Fruit fly (Drosophila melanogaster) whole organism, embryonic: ENCODE measurements around the gene CG15382.

ENCODE experiments used
- CG10209 ChIP-seq: fragments of 200-800 bp; sonication (Bioruptor generic); optimal IDR thresholded peaks from 3 replicates; lab custom pipeline; 2017; ENCODE audit warnings: missing biosample characterization, mild to moderate bottlenecking, missing genetic modification characterization, missing genetic modification reagents
- CG11247 ChIP-seq: fragments of 200-800 bp; sonication (Bioruptor generic); IDR thresholded peaks from 2 replicates; pipeline ENCODE4 v1.3.6; 2022; ENCODE audit warnings: missing biosample characterization, missing genetic modification characterization
- CG11398 ChIP-seq: fragments of 200-800 bp; sonication (Bioruptor generic); optimal IDR thresholded peaks from 2 replicates; lab custom pipeline; 2016; ENCODE audit warnings: missing biosample characterization, missing genetic modification characterization
- CG13894 ChIP-seq: fragments of 200-800 bp; sonication (Bioruptor generic); optimal IDR thresholded peaks from 3 replicates; lab custom pipeline; 2018; ENCODE audit warnings: missing biosample characterization, mild to moderate bottlenecking, missing genetic modification characterization, moderate library complexity
- CG14050 ChIP-seq: fragments of 200-800 bp; sonication (Bioruptor generic); IDR thresholded peaks from 3 replicates; pipeline ENCODE4 v1.3.6; 2022; ENCODE audit warnings: missing biosample characterization, missing genetic modification characterization
- CG14441 ChIP-seq: fragments of 200-800 bp; sonication (Bioruptor generic); IDR thresholded peaks from 2 replicates; pipeline ENCODE4 v1.3.6; 2022; ENCODE audit warnings: missing biosample characterization, missing genetic modification characterization
- CG14860 ChIP-seq: fragments of 200-800 bp; sonication (Bioruptor generic); IDR thresholded peaks from 3 replicates; pipeline ENCODE4 v1.3.6; 2022; ENCODE audit warnings: missing biosample characterization, missing genetic modification characterization; ENCODE audit not compliant: partially characterized antibody
- CG15514 ChIP-seq: fragments of 200-800 bp; sonication (Bioruptor generic); optimal IDR thresholded peaks from 3 replicates; lab custom pipeline; 2017; ENCODE audit warnings: missing biosample characterization, missing genetic modification characterization, mild to moderate bottlenecking, moderate library complexity, missing genetic modification reagents
- CG1603 ChIP-seq: fragments of 200-800 bp; sonication (Bioruptor generic); optimal IDR thresholded peaks from 2 replicates; lab custom pipeline; 2019; ENCODE audit warnings: missing biosample characterization, mild to moderate bottlenecking, missing genetic modification characterization, moderate library complexity
- CG17186 ChIP-seq: fragments of 200-800 bp; sonication (Bioruptor generic); optimal IDR thresholded peaks from 3 replicates; lab custom pipeline; 2017; ENCODE audit warnings: missing biosample characterization, missing genetic modification reagents, missing genetic modification characterization
- CG17568 ChIP-seq: fragments of 200-800 bp; sonication (Bioruptor generic); optimal IDR thresholded peaks from 2 replicates; lab custom pipeline; 2018; ENCODE audit warnings: missing biosample characterization, mild to moderate bottlenecking, missing genetic modification characterization, moderate library complexity
- CG17802 ChIP-seq: fragments of 200-800 bp; sonication (Bioruptor generic); optimal IDR thresholded peaks from 2 replicates; lab custom pipeline; 2018; ENCODE audit warnings: missing biosample characterization, mild to moderate bottlenecking, missing genetic modification characterization, moderate library complexity
- CG17912 ChIP-seq: fragments of 200-800 bp; sonication (Bioruptor generic); optimal IDR thresholded peaks from 2 replicates; lab custom pipeline; 2018; ENCODE audit warnings: missing biosample characterization, mild to moderate bottlenecking, missing genetic modification characterization
- CG2202 ChIP-seq: fragments of 200-800 bp; sonication (Bioruptor generic); optimal IDR thresholded peaks from 2 replicates; lab custom pipeline; 2018; ENCODE audit warnings: missing biosample characterization, mild to moderate bottlenecking, missing genetic modification characterization
- CG34224 ChIP-seq: fragments of 200-800 bp; sonication (Bioruptor generic); IDR thresholded peaks from 3 replicates; pipeline ENCODE4 v1.3.6; 2022; ENCODE audit warnings: missing biosample characterization, missing genetic modification characterization; ENCODE audit not compliant: partially characterized antibody
- CG4707 ChIP-seq: fragments of 200-800 bp; sonication (Bioruptor generic); optimal IDR thresholded peaks from 2 replicates; lab custom pipeline; 2018; ENCODE audit warnings: missing biosample characterization, mild to moderate bottlenecking, missing genetic modification characterization, moderate library complexity
- CG6272 ChIP-seq: fragments of 200-800 bp; sonication (Bioruptor generic); IDR thresholded peaks from 2 replicates; pipeline ENCODE4 v1.3.6; 2022; ENCODE audit warnings: missing biosample characterization, missing genetic modification characterization
- CG7786 ChIP-seq: fragments of 200-800 bp; sonication (Bioruptor generic); optimal IDR thresholded peaks from 2 replicates; lab custom pipeline; 2016; ENCODE audit warnings: missing biosample characterization, missing genetic modification characterization
- CG8765 ChIP-seq: fragments of 200-800 bp; sonication (Bioruptor generic); IDR thresholded peaks from 2 replicates; pipeline ENCODE4 v1.3.6; 2022; ENCODE audit warnings: missing biosample characterization, missing genetic modification characterization
- Camta ChIP-seq: fragments of 200-800 bp; sonication (Bioruptor generic); optimal IDR thresholded peaks from 2 replicates; lab custom pipeline; 2016; ENCODE audit warnings: missing biosample characterization, missing genetic modification characterization
- CkIIα-i1 ChIP-seq: fragments of 200-800 bp; sonication (Bioruptor generic); IDR thresholded peaks from 2 replicates; pipeline ENCODE4 v1.3.6; 2022; ENCODE audit warnings: missing biosample characterization, missing genetic modification characterization
- CrebB ChIP-seq: fragments of 200-800 bp; sonication (Bioruptor generic); optimal IDR thresholded peaks from 3 replicates; lab custom pipeline; 2018; ENCODE audit warnings: missing biosample characterization, mild to moderate bottlenecking, missing genetic modification characterization
- E2f1 ChIP-seq: fragments of 200-800 bp; sonication (Bioruptor generic); IDR thresholded peaks from 2 replicates; pipeline ENCODE4 v1.3.6; 2022; ENCODE audit warnings: missing biosample characterization, missing genetic modification characterization
- Eip74EF ChIP-seq, 2 experiments: fragments of 200-800 bp in 1 of 2; fragments of >200 bp in 1 of 2; sonication (Bioruptor generic) in 1 of 2; optimal IDR thresholded peaks; 2 replicates each; lab custom pipeline; 2017 to 2019; ENCODE audit warnings: missing biosample characterization in 2 of 2, missing genetic modification characterization in 2 of 2, mild to moderate bottlenecking in 1 of 2, moderate library complexity in 1 of 2
- HmgZ ChIP-seq: fragments of 200-800 bp; sonication (Bioruptor generic); optimal IDR thresholded peaks from 2 replicates; lab custom pipeline; 2018; ENCODE audit warnings: missing biosample characterization, mild to moderate bottlenecking, missing genetic modification characterization
- Lhr ChIP-seq: fragments of 200-800 bp; sonication (Bioruptor generic); optimal IDR thresholded peaks from 3 replicates; lab custom pipeline; 2017; ENCODE audit warnings: mild to moderate bottlenecking, missing biosample characterization, missing genetic modification reagents, missing genetic modification characterization
- MBD-R2 ChIP-seq: fragments of 200-800 bp; sonication (Bioruptor generic); IDR thresholded peaks from 2 replicates; pipeline ENCODE4 v1.3.6; 2022; ENCODE audit warnings: missing biosample characterization, missing genetic modification characterization
- NK7.1 ChIP-seq: fragments of 200-800 bp; sonication (Bioruptor generic); optimal IDR thresholded peaks from 3 replicates; lab custom pipeline; 2016; ENCODE audit warnings: missing biosample characterization, missing genetic modification characterization
- Sox100B ChIP-seq: fragments of 200-800 bp; sonication (Bioruptor generic); optimal IDR thresholded peaks from 3 replicates; lab custom pipeline; 2018; ENCODE audit warnings: missing biosample characterization, mild to moderate bottlenecking, missing genetic modification characterization
- ac ChIP-seq: fragments of 200-800 bp; sonication (Bioruptor generic); optimal IDR thresholded peaks from 3 replicates; lab custom pipeline; 2017; ENCODE audit warnings: missing biosample characterization, mild to moderate bottlenecking, missing genetic modification characterization
- bbx ChIP-seq: fragments of 200-800 bp; sonication (Bioruptor generic); IDR thresholded peaks from 2 replicates; pipeline ENCODE4 v1.3.6; 2022; ENCODE audit warnings: missing biosample characterization, missing genetic modification characterization; ENCODE audit not compliant: partially characterized antibody
- cg ChIP-seq: fragments of 200-800 bp; sonication (Bioruptor generic); optimal IDR thresholded peaks from 3 replicates; lab custom pipeline; 2019; ENCODE audit warnings: missing biosample characterization, mild to moderate bottlenecking, missing genetic modification characterization, moderate library complexity
- chm ChIP-seq: fragments of 200-800 bp; sonication (Bioruptor generic); IDR thresholded peaks from 2 replicates; pipeline ENCODE4 v1.3.6; 2022; ENCODE audit warnings: missing biosample characterization, missing genetic modification characterization
- dimm ChIP-seq: fragments of 200-800 bp; sonication (Bioruptor generic); IDR thresholded peaks from 2 replicates; pipeline ENCODE4 v1.3.6; 2022; ENCODE audit warnings: missing biosample characterization, missing genetic modification characterization
- dm ChIP-seq: fragments of 200-800 bp; sonication (Bioruptor generic); optimal IDR thresholded peaks from 3 replicates; lab custom pipeline; 2016; ENCODE audit warnings: missing biosample characterization, missing genetic modification characterization
- ftz-f1 ChIP-seq: fragments of 200-800 bp; sonication (Bioruptor generic); optimal IDR thresholded peaks from 2 replicates; lab custom pipeline; 2016; ENCODE audit warnings: missing biosample characterization, missing genetic modification characterization
- grau ChIP-seq: fragments of 200-800 bp; optimal IDR thresholded peaks from 3 replicates; lab custom pipeline; 2019; ENCODE audit warnings: missing biosample characterization, mild to moderate bottlenecking, missing genetic modification characterization, moderate library complexity
- hkb ChIP-seq, 2 experiments: fragments of 200-800 bp in 1 of 2; fragments of >200 bp in 1 of 2; sonication (Bioruptor generic) in 1 of 2; IDR thresholded peaks in 1 of 2; optimal IDR thresholded peaks in 1 of 2; 2 replicates each; pipeline versions ENCODE4 v1.3.6 to Lab custom; 2017 to 2022; ENCODE audit warnings: missing biosample characterization in 1 of 2, missing genetic modification characterization in 1 of 2
- mirr ChIP-seq: fragments of 200-800 bp; sonication (Bioruptor generic); optimal IDR thresholded peaks from 3 replicates; lab custom pipeline; 2018; ENCODE audit warnings: missing biosample characterization, mild to moderate bottlenecking, missing genetic modification characterization
- odd ChIP-seq: fragments of 200-800 bp; sonication (Bioruptor generic); optimal IDR thresholded peaks from 2 replicates; lab custom pipeline; 2017; ENCODE audit warnings: missing biosample characterization, mild to moderate bottlenecking, missing genetic modification characterization
- onecut ChIP-seq: fragments of 200-800 bp; sonication (Bioruptor generic); IDR thresholded peaks from 2 replicates; pipeline ENCODE4 v1.3.6; 2022; ENCODE audit warnings: missing biosample characterization, missing genetic modification characterization
- sc ChIP-seq, 3 experiments: fragments of >200 bp in 2 of 3; fragments of 200-800 bp in 1 of 3; sonication (Bioruptor generic) in 1 of 3; optimal IDR thresholded peaks; 2 replicates in 2 of 3; 3 replicates in 1 of 3; lab custom pipeline; 2017; ENCODE audit warnings: mild to moderate bottlenecking in 1 of 3, missing biosample characterization in 1 of 3, missing genetic modification characterization in 1 of 3, missing genetic modification reagents in 1 of 3
- sens-2 ChIP-seq: fragments of 200-800 bp; sonication (Bioruptor generic); IDR thresholded peaks from 2 replicates; pipeline ENCODE4 v1.3.6; 2022; ENCODE audit warnings: missing biosample characterization, missing genetic modification characterization
- shn ChIP-seq: fragments of 200-800 bp; sonication (Bioruptor generic); optimal IDR thresholded peaks from 3 replicates; lab custom pipeline; 2016; ENCODE audit warnings: missing biosample characterization, missing genetic modification characterization
- slou ChIP-seq: fragments of 200-800 bp; sonication (Bioruptor generic); optimal IDR thresholded peaks from 3 replicates; lab custom pipeline; 2016; ENCODE audit warnings: missing biosample characterization, missing genetic modification characterization
- stc ChIP-seq: fragments of 200-800 bp; sonication (Bioruptor generic); IDR thresholded peaks from 2 replicates; pipeline ENCODE4 v1.3.6; 2022; ENCODE audit warnings: missing biosample characterization, missing genetic modification characterization
- tx ChIP-seq: fragments of 200-800 bp; sonication (Bioruptor generic); optimal IDR thresholded peaks from 2 replicates; lab custom pipeline; 2016; ENCODE audit warnings: missing biosample characterization, missing genetic modification characterization
- vvl ChIP-seq: fragments of 200-800 bp; sonication (Bioruptor generic); IDR thresholded peaks from 2 replicates; pipeline ENCODE4 v1.3.6; 2022; ENCODE audit warnings: missing biosample characterization, missing genetic modification characterization
- zen ChIP-seq: fragments of 200-800 bp; sonication (Bioruptor generic); optimal IDR thresholded peaks from 3 replicates; lab custom pipeline; 2018; ENCODE audit warnings: missing biosample characterization, mild to moderate bottlenecking, missing genetic modification characterization, moderate library complexity

CG15382 gene

dm6 chr2L:2201107-2201561 is 45.6 kb downstream of the CG15382 start (continued):
- TF ChIP-seq ac (GFP tag; lab: Kevin White, UChicago) = peak; percentile 65
- TF ChIP-seq CG17568 (GFP tag; lab: Kevin White, UChicago) = peak; percentile 81
- peak; percentile 17 for TF ChIP-seq tx (GFP tag; lab: Kevin White, UChicago)
- peak; percentile 83 for TF ChIP-seq CG1603 (tag; lab: Kevin White, UChicago)
- peak; percentile 44; the same call in 1 of the 2 replicates for TF ChIP-seq CG14441 (GFP tag; lab: Robert Waterston, UW)
- TF ChIP-seq CG17912 (GFP tag; lab: Kevin White, UChicago) = peak; percentile 43
- peak; percentile 75 for TF ChIP-seq grau
- peak; percentile 73 for TF ChIP-seq E2f1 (GFP tag; lab: Robert Waterston, UW)
- TF ChIP-seq Eip74EF (GFP tag; optimal IDR thresholded peaks at IDR 0.05; lab: Kevin White, UChicago) = peak in 1 of 2 experiments; percentile 88
- 0 out of 2 replicates have a peak, but pooled peaks have one; percentile 31 for TF ChIP-seq dimm (GFP tag; lab: Robert Waterston, UW)
- peak; percentile 71 for TF ChIP-seq onecut
- no peak for TF ChIP-seq CkIIα-i1 (GFP tag; lab: Robert Waterston, UW)
- TF ChIP-seq CG14050 (GFP tag; lab: Robert Waterston, UW) = no peak
- TF ChIP-seq chm (GFP tag; lab: Robert Waterston, UW) = peak; percentile 72
- TF ChIP-seq CG6272 (GFP tag; lab: Robert Waterston, UW) = peak; percentile 65
- no peak for TF ChIP-seq sens-2 (GFP tag; lab: Robert Waterston, UW)
- TF ChIP-seq ftz-f1 (GFP tag; lab: Kevin White, UChicago) = no peak
- TF ChIP-seq CG34224 (GFP tag; lab: Robert Waterston, UW) = no peak
- peak; percentile 48 for TF ChIP-seq CG11247 (GFP tag; lab: Robert Waterston, UW)
- peak; percentile 87 for TF ChIP-seq vvl
- TF ChIP-seq stc (GFP tag; lab: Robert Waterston, UW) = no peak
- TF ChIP-seq NK7.1 (GFP tag; lab: Kevin White, UChicago) = peak; percentile 28
- peak; percentile 22 for TF ChIP-seq CG15514 (GFP tag; lab: Kevin White, UChicago)
- peak; percentile 75 for TF ChIP-seq Camta (GFP tag; lab: Kevin White, UChicago)
- TF ChIP-seq CG7786 (GFP tag; lab: Kevin White, UChicago) = peak; percentile 59
- TF ChIP-seq zen (tag; lab: Kevin White, UChicago) = peak; percentile 76
- TF ChIP-seq CG17186 = peak; percentile 71
- TF ChIP-seq CG2202 (tag; lab: Kevin White, UChicago) = peak; percentile 93
- TF ChIP-seq CG8765 = peak; percentile 25; the same call in 1 of the 2 replicates
- no peak for TF ChIP-seq sc (optimal IDR thresholded peaks at IDR 0.05; lab: Kevin White, UChicago)
- TF ChIP-seq sc (GFP tag; optimal IDR thresholded peaks at IDR 0.05; lab: Kevin White, UChicago) = peak; percentile 96
- TF ChIP-seq CG17802 (tag; lab: Kevin White, UChicago) = peak; percentile 61
- no peak for TF ChIP-seq CG13894 (tag; lab: Kevin White, UChicago)
- peak; percentile 84 for TF ChIP-seq CG10209
- peak; percentile 92 for TF ChIP-seq Sox100B (GFP tag; lab: Kevin White, UChicago)
- TF ChIP-seq MBD-R2 (GFP tag; lab: Robert Waterston, UW) = no peak; the same call in 1 of the 2 replicates
- TF ChIP-seq CG14860 (GFP tag; lab: Robert Waterston, UW) = no peak; the same call in 2 of the 3 replicates
- TF ChIP-seq shn (GFP tag; lab: Kevin White, UChicago) = peak; percentile 73
- peak; percentile 55 for TF ChIP-seq CG11398
- TF ChIP-seq slou (GFP tag; lab: Kevin White, UChicago) = peak; percentile 53
- no peak for TF ChIP-seq mirr (GFP tag; lab: Kevin White, UChicago)
- no peak for TF ChIP-seq hkb (optimal IDR thresholded peaks at IDR 0.05; lab: Kevin White, UChicago)
- TF ChIP-seq hkb (GFP tag; IDR thresholded peaks at IDR 0.05; lab: Robert Waterston, UW) = peak; percentile 71
- TF ChIP-seq CG4707 = peak; percentile 78
- no peak for TF ChIP-seq bbx (GFP tag; lab: Robert Waterston, UW)
- TF ChIP-seq dm (GFP tag; lab: Kevin White, UChicago) = no peak
- TF ChIP-seq cg (GFP tag; lab: Kevin White, UChicago) = no peak
- TF ChIP-seq HmgZ (tag; lab: Kevin White, UChicago) = no peak
- peak; percentile 86 for TF ChIP-seq Lhr
- peak; percentile 75 for TF ChIP-seq odd (GFP tag; lab: Kevin White, UChicago)
- TF ChIP-seq CrebB (tag; lab: Kevin White, UChicago) = peak; percentile 53
